Worm (Caenorhabditis elegans) whole organism, L4 larva: ENCODE measurements around the gene T26H5.8.
A peak's percentile ranks its signal among the peaks of the same experiment; 100 is the strongest.

Experiments used
- F10B5.3 ChIP-seq: sonication (generic microtip); optimal IDR thresholded peaks from 2 replicates; lab custom pipeline; 2016; ENCODE audit warnings: mild to moderate bottlenecking, missing genetic modification characterization, missing compliant biosample characterization
- F37D6.2 ChIP-seq: sonication (generic microtip); optimal IDR thresholded peaks from 2 replicates; lab custom pipeline; 2016; ENCODE audit warnings: mild to moderate bottlenecking, missing genetic modification characterization, missing compliant biosample characterization
- F44E2.7 ChIP-seq: fragments of 200-800 bp; sonication (Bioruptor generic); IDR thresholded peaks from 2 replicates; pipeline ENCODE4 v2.1.2; 2022; ENCODE audit warnings: missing genetic modification characterization, missing compliant biosample characterization
- Y48G9A.11 ChIP-seq: fragments of 200-800 bp; sonication (Bioruptor generic); IDR thresholded peaks from 2 replicates; pipeline ENCODE4 v1.3.6; 2022; ENCODE audit warnings: missing genetic modification reagents, missing genetic modification characterization, missing compliant biosample characterization
- Y75B8A.6 ChIP-seq: fragments of 200-800 bp; sonication (Bioruptor generic); IDR thresholded peaks from 2 replicates; pipeline ENCODE4 v1.3.6; 2022; ENCODE audit warnings: missing genetic modification reagents, missing genetic modification characterization, missing compliant biosample characterization
- ZK337.2 ChIP-seq: fragments of 200-800 bp; sonication (Bioruptor generic); IDR thresholded peaks from 2 replicates; pipeline ENCODE4 v1.3.6; 2022; ENCODE audit warnings: missing genetic modification reagents, missing genetic modification characterization, missing compliant biosample characterization
- ZK546.5 ChIP-seq, 2 experiments: sonication (generic microtip); optimal IDR thresholded peaks; 2 replicates each; lab custom pipeline; 2017; ENCODE audit warnings: missing biosample characterization in 2 of 2, missing genetic modification characterization in 2 of 2
- aha-1 ChIP-seq: fragments of 150-350 bp; peaks from one replicate; lab custom pipeline; 2014; ENCODE audit warnings: missing biosample characterization, missing genetic modification characterization
- aly-2 ChIP-seq: sonication (generic microtip); optimal IDR thresholded peaks from 2 replicates; lab custom pipeline; 2018; ENCODE audit warnings: missing biosample characterization, missing genetic modification characterization
- attf-4 ChIP-seq: sonication (generic microtip); optimal IDR thresholded peaks from 3 replicates; lab custom pipeline; 2017; ENCODE audit warnings: missing biosample characterization, missing genetic modification characterization
- ceh-20 ChIP-seq: fragments of 200-800 bp; sonication (Bioruptor generic); IDR thresholded peaks from 2 replicates; pipeline ENCODE4 v1.3.6; 2022; ENCODE audit warnings: missing genetic modification reagents, missing genetic modification characterization, missing compliant biosample characterization
- ceh-44 ChIP-seq: fragments of 200-800 bp; sonication (Bioruptor generic); IDR thresholded peaks from 2 replicates; pipeline ENCODE4 v1.3.6; 2022; ENCODE audit warnings: missing genetic modification reagents, missing genetic modification characterization, missing compliant biosample characterization
- ceh-62 ChIP-seq: sonication (generic microtip); optimal IDR thresholded peaks from 2 replicates; lab custom pipeline; 2017; ENCODE audit warnings: missing biosample characterization, missing genetic modification characterization
- cey-2 ChIP-seq: sonication (generic microtip); optimal IDR thresholded peaks from 3 replicates; lab custom pipeline; 2017; ENCODE audit warnings: missing genetic modification characterization, mild to moderate bottlenecking, missing compliant biosample characterization, antibody characterized with exemption, borderline replicate concordance; ENCODE audit not compliant: insufficient read depth
- daf-12 ChIP-seq: fragments of 150-350 bp; optimal IDR thresholded peaks from 2 replicates; lab custom pipeline; 2014; ENCODE audit warnings: missing biosample characterization, missing genetic modification reagents, missing genetic modification characterization
- daf-16 ChIP-seq, 3 experiments: sonication (generic microtip); optimal IDR thresholded peaks; 2 replicates each; lab custom pipeline; 2016 to 2017; ENCODE audit warnings: missing genetic modification characterization in 3 of 3, missing genetic modification reagents in 3 of 3, mild to moderate bottlenecking in 2 of 3, missing compliant biosample characterization in 2 of 3, missing biosample characterization in 1 of 3, moderate library complexity in 1 of 3
- daf-19 ChIP-seq: fragments of 200-800 bp; sonication (Bioruptor generic); conservative IDR thresholded peaks from 2 replicates; pipeline ENCODE4 v1.3.6; 2022; ENCODE audit warnings: missing genetic modification characterization, missing compliant biosample characterization
- dmd-8 ChIP-seq: fragments of 200-800 bp; sonication (Bioruptor generic); IDR thresholded peaks from 2 replicates; pipeline ENCODE4 v1.3.6; 2022; ENCODE audit warnings: missing genetic modification characterization, missing compliant biosample characterization
- dpl-1 ChIP-seq: fragments of 150-350 bp; optimal IDR thresholded peaks from 2 replicates; lab custom pipeline; 2014; ENCODE audit warnings: missing biosample characterization, missing genetic modification reagents, missing genetic modification characterization
- egl-27 ChIP-seq: sonication (generic microtip); optimal IDR thresholded peaks from 3 replicates; lab custom pipeline; 2017; ENCODE audit warnings: missing biosample characterization, missing genetic modification reagents, missing genetic modification characterization
- egl-43 ChIP-seq: fragments of 200-800 bp; sonication (Bioruptor generic); IDR thresholded peaks from 2 replicates; pipeline ENCODE4 v1.3.6; 2022; ENCODE audit warnings: missing genetic modification reagents, missing genetic modification characterization, missing compliant biosample characterization
- hlh-11 ChIP-seq: fragments of 200-800 bp; sonication (Bioruptor generic); optimal IDR thresholded peaks from 2 replicates; lab custom pipeline; 2018; ENCODE audit warnings: mild to moderate bottlenecking, missing genetic modification characterization, missing compliant biosample characterization
- jun-1 ChIP-seq: fragments of 150-350 bp; optimal IDR thresholded peaks from 2 replicates; lab custom pipeline; 2014; ENCODE audit warnings: missing biosample characterization, missing genetic modification reagents, missing genetic modification characterization
- lin-1 ChIP-seq: fragments of 200-800 bp; sonication (Bioruptor generic); IDR thresholded peaks from 2 replicates; pipeline ENCODE4 v1.3.6; 2022; ENCODE audit warnings: missing genetic modification reagents, missing genetic modification characterization, missing compliant biosample characterization
- lin-13 ChIP-seq: fragments of 150-350 bp; optimal IDR thresholded peaks from 2 replicates; lab custom pipeline; 2014; ENCODE audit warnings: missing biosample characterization, missing genetic modification reagents, missing genetic modification characterization
- lin-29 ChIP-seq: fragments of 200-800 bp; sonication (Bioruptor generic); IDR thresholded peaks from 2 replicates; pipeline ENCODE4 v1.3.6; 2022; ENCODE audit warnings: missing genetic modification reagents, missing genetic modification characterization, missing compliant biosample characterization
- lin-38 ChIP-seq: fragments of 200-800 bp; sonication (Bioruptor generic); IDR thresholded peaks from 2 replicates; pipeline ENCODE4 v1.3.6; 2022; ENCODE audit warnings: missing genetic modification reagents, missing genetic modification characterization, missing compliant biosample characterization
- lin-39 ChIP-seq: fragments of 150-350 bp; optimal IDR thresholded peaks from 2 replicates; lab custom pipeline; 2014; ENCODE audit warnings: missing biosample characterization, missing genetic modification reagents, missing genetic modification characterization
- lsy-2 ChIP-seq, 2 experiments: fragments of 150-350 bp in 1 of 2; sonication (generic microtip) in 1 of 2; optimal IDR thresholded peaks; 2 replicates each; lab custom pipeline; 2014 to 2017; ENCODE audit warnings: missing biosample characterization in 2 of 2, missing genetic modification characterization in 2 of 2
- madf-9 ChIP-seq: fragments of 200-800 bp; sonication (Bioruptor generic); conservative IDR thresholded peaks from 2 replicates; pipeline ENCODE4 v1.3.6; 2022; ENCODE audit warnings: missing genetic modification reagents, missing genetic modification characterization, missing compliant biosample characterization
- mdl-1 ChIP-seq, 2 experiments: fragments of 150-350 bp in 1 of 2; sonication (generic microtip) in 1 of 2; optimal IDR thresholded peaks; 2 replicates each; lab custom pipeline; 2014 to 2017; ENCODE audit warnings: missing biosample characterization in 2 of 2, missing genetic modification characterization in 2 of 2
- mdt-29 ChIP-seq: fragments of 200-800 bp; sonication (Bioruptor generic); IDR thresholded peaks from 2 replicates; pipeline ENCODE4 v1.3.6; 2022; ENCODE audit warnings: missing genetic modification reagents, missing genetic modification characterization, missing compliant biosample characterization
- nhr-10 ChIP-seq: fragments of 150-350 bp; optimal IDR thresholded peaks from 2 replicates; lab custom pipeline; 2014; ENCODE audit warnings: missing biosample characterization, missing genetic modification characterization
- nhr-237 ChIP-seq: sonication (generic microtip); optimal IDR thresholded peaks from 2 replicates; lab custom pipeline; 2017; ENCODE audit warnings: missing biosample characterization, missing genetic modification characterization
- nhr-42 ChIP-seq: fragments of 200-800 bp; sonication (Bioruptor generic); IDR thresholded peaks from 2 replicates; pipeline ENCODE4 v1.3.6; 2022; ENCODE audit warnings: missing genetic modification characterization, missing compliant biosample characterization
- nhr-48 ChIP-seq: sonication (generic microtip); optimal IDR thresholded peaks from 2 replicates; lab custom pipeline; 2016; ENCODE audit warnings: mild to moderate bottlenecking, missing genetic modification characterization, missing compliant biosample characterization
- nhr-6 ChIP-seq: fragments of 150-350 bp; optimal IDR thresholded peaks from 2 replicates; lab custom pipeline; 2014; ENCODE audit warnings: missing biosample characterization, missing genetic modification characterization
- pqm-1 ChIP-seq: sonication (generic microtip); optimal IDR thresholded peaks from 2 replicates; lab custom pipeline; 2017; ENCODE audit warnings: missing biosample characterization, missing genetic modification characterization
- set-16 ChIP-seq: fragments of 200-800 bp; sonication (Bioruptor generic); IDR thresholded peaks from 2 replicates; pipeline ENCODE4 v1.3.6; 2022; ENCODE audit warnings: missing genetic modification reagents, missing genetic modification characterization, missing compliant biosample characterization
- tag-97 ChIP-seq: fragments of 200-800 bp; sonication (Bioruptor generic); IDR thresholded peaks from 2 replicates; pipeline ENCODE4 v1.3.6; 2022; ENCODE audit warnings: missing genetic modification characterization, missing compliant biosample characterization
- vab-7 ChIP-seq: fragments of 200-800 bp; sonication (Bioruptor generic); IDR thresholded peaks from 2 replicates; pipeline ENCODE4 v1.3.6; 2022; ENCODE audit warnings: missing genetic modification reagents, missing genetic modification characterization, missing compliant biosample characterization
- zag-1 ChIP-seq: fragments of 150-350 bp; optimal IDR thresholded peaks from 2 replicates; lab custom pipeline; 2014; ENCODE audit warnings: missing biosample characterization, missing genetic modification characterization
- zfp-2 ChIP-seq: sonication (generic microtip); optimal IDR thresholded peaks from 2 replicates; lab custom pipeline; 2016; ENCODE audit warnings: mild to moderate bottlenecking, missing genetic modification characterization, missing compliant biosample characterization
- zip-2 ChIP-seq: fragments of 150-350 bp; optimal IDR thresholded peaks from 2 replicates; lab custom pipeline; 2014; ENCODE audit warnings: missing biosample characterization, missing genetic modification characterization
- ztf-11 ChIP-seq: fragments of 150-350 bp; optimal IDR thresholded peaks from 2 replicates; lab custom pipeline; 2014; ENCODE audit warnings: missing biosample characterization, missing genetic modification characterization

The T26H5.8 gene

DNA sequence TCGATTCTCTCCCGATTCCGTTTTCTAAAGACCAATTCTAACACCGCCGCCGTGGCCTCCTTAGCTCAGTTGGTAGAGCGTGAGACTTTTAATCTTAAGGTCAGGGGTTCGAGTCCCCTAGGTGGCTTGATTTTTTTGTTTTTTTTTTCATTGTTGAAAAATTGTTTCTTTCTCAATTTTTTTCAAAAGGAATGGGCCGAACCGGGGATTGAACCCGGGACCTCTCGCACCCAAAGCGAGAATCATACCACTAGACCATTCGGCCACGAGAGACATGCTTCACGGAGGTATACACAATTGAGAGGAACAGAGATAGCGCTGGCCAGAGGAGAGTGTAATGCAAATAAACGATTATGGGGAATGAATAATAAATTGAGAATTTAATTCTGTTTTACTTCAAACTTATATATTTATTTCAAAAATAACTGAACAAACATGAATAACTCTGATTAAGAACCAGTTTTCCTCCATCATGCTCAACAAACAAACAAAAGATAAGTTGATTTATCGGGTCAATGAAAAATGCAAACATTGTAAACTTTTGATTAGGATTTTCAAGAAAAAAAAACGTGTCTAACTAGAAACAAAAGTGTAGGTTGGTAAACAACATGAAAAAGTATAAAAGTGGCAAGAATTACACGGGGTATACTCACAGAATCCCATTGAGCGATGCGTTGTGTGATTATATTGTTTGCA, 32.7 kb upstream of the T26H5.8 start, which contains the start of gene pqn-71 (continued):
- TF ChIP-seq mdl-1 (tag; optimal IDR thresholded peaks at IDR 0.05; lab: Kevin White, UChicago) = peak; percentile 46 to 77
- TF ChIP-seq vab-7 (GFP tag; lab: Robert Waterston, UW) = peak; percentile 91
- peak; percentile 75 for TF ChIP-seq jun-1
- peak; percentile 94 for TF ChIP-seq madf-9 (GFP tag; lab: Robert Waterston, UW)
- TF ChIP-seq lin-13 = peak; percentile 93
- TF ChIP-seq aha-1 (tag; lab: Kevin White, UChicago) = no peak
- TF ChIP-seq dpl-1 (GFP tag; lab: Kevin White, UChicago) = peak; percentile 66
- no peak for TF ChIP-seq pqm-1 (tag; lab: Kevin White, UChicago)
- no peak for TF ChIP-seq ztf-11
- peak; percentile 60 for TF ChIP-seq ZK337.2
- TF ChIP-seq attf-4 (tag; lab: Kevin White, UChicago) = peak; percentile 26
- TF ChIP-seq ZK546.5 (tag; optimal IDR thresholded peaks at IDR 0.05; lab: Kevin White, UChicago) = no peak
- peak; percentile 97 for TF ChIP-seq egl-43 (GFP tag; lab: Robert Waterston, UW)
- TF ChIP-seq lin-1 (GFP tag; lab: Robert Waterston, UW) = peak; percentile 92
- peak; percentile 93 for TF ChIP-seq ceh-44
- TF ChIP-seq nhr-42 (GFP tag; lab: Robert Waterston, UW) = peak; percentile 94
- TF ChIP-seq mdt-29 (GFP tag; lab: Robert Waterston, UW) = peak; percentile 93
- peak; percentile 90 for TF ChIP-seq zip-2 (tag; lab: Kevin White, UChicago)
- TF ChIP-seq hlh-11 = peak; percentile 89
- no peak for TF ChIP-seq egl-27 (tag; lab: Kevin White, UChicago)
- TF ChIP-seq aly-2 = peak; percentile 48
- TF ChIP-seq nhr-6 (tag; lab: Kevin White, UChicago) = peak; percentile 51
- no peak for TF ChIP-seq zag-1 (tag; lab: Kevin White, UChicago)
- TF ChIP-seq, all 104 proteins: peak for 81

ce11 chrV:15464402-15464801, 31.9 kb upstream of the T26H5.8 start, which contains the start of gene rocf-1:
rocf-1 (minus strand) TSS chrV:15464502.
- TF ChIP-seq dmd-8 (GFP tag; lab: Robert Waterston, UW) (0 out of 2 replicates have a peak, but pooled peaks have one; percentile 31), tag-97 (GFP tag; lab: Robert Waterston, UW) (no peak)

ce11 chrV:15459088-15459487, 26.6 kb upstream of the T26H5.8 start, which contains the start of gene str-71:
str-71 (minus strand) TSS chrV:15459188.
- TF ChIP-seq ceh-20 = no peak
- TF ChIP-seq daf-12 (tag; lab: Kevin White, UChicago) = no peak
- peak; percentile 83 for TF ChIP-seq aha-1 (tag; lab: Kevin White, UChicago)

DNA sequence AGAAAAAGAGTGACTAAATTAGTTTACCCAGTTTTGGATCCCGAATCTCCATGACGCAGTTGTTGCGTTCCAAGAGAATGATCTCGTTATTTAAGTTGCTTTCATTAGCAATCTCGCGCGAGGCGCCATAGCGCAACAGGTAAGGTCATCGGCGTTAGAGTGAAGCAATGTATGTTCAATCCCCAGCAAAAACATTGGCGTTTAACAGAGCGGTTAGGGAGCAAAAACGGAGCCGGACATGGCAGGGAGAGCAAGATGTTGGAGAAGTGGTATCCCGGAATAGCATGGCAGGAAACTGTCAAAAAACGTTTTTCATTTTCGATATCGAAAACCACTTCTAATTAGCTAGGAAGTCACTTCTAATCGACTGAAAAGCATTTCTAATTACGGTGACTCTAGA, 21.8 kb upstream of the T26H5.8 start:
- TF ChIP-seq Y75B8A.6 (GFP tag; lab: Robert Waterston, UW) = peak; percentile 57; the same call in 1 of the 2 replicates
- TF ChIP-seq lin-39 = no peak
- TF ChIP-seq daf-16 (GFP tag; optimal IDR thresholded peaks at IDR 0.05; lab: Kevin White, UChicago) = peak in 1 of 2 experiments; percentile 37
- no peak for TF ChIP-seq daf-16 (tag; optimal IDR thresholded peaks at IDR 0.05; lab: Kevin White, UChicago)
- TF ChIP-seq F44E2.7 (GFP tag; lab: Robert Waterston, UW) = peak; percentile 48; the same call in 1 of the 2 replicates
- 0 out of 2 replicates have a peak, but pooled peaks have one; percentile 34 for TF ChIP-seq Y48G9A.11 (GFP tag; lab: Robert Waterston, UW)
- no peak for TF ChIP-seq F10B5.3 (tag; lab: Kevin White, UChicago)
- TF ChIP-seq nhr-42 (GFP tag; lab: Robert Waterston, UW) = 0 out of 2 replicates have a peak, but pooled peaks have one; percentile 26
- TF ChIP-seq lin-29 = no peak
- TF ChIP-seq zfp-2 (tag; lab: Kevin White, UChicago) = no peak
- TF ChIP-seq F37D6.2 (tag; lab: Kevin White, UChicago) = no peak
- no peak for TF ChIP-seq nhr-10 (tag; lab: Kevin White, UChicago)
- TF ChIP-seq lsy-2 (tag; optimal IDR thresholded peaks at IDR 0.05; lab: Kevin White, UChicago) = no peak
- peak; percentile 69; the same call in 1 of the 2 replicates for TF ChIP-seq daf-19 (GFP tag; lab: Robert Waterston, UW)
- TF ChIP-seq madf-9 (GFP tag; lab: Robert Waterston, UW) = no peak
- TF ChIP-seq hlh-11 = no peak
- no peak for TF ChIP-seq aly-2
- no peak for TF ChIP-seq cey-2
- no peak for TF ChIP-seq set-16
- TF ChIP-seq mdt-29 (GFP tag; lab: Robert Waterston, UW) = peak; percentile 26; the same call in 1 of the 2 replicates
- TF ChIP-seq nhr-48 (tag; lab: Kevin White, UChicago) = no peak
- TF ChIP-seq lin-38 (GFP tag; lab: Robert Waterston, UW) = no peak
- TF ChIP-seq ceh-62 = no peak
- no peak for TF ChIP-seq nhr-237 (tag; lab: Kevin White, UChicago)
